Fruit fly (Drosophila melanogaster) whole organism, embryonic: ENCODE measurements around the gene CG34181.

Experiments used
- Ada2b ChIP-seq: fragments of 200-800 bp; sonication (Bioruptor generic); IDR thresholded peaks from 2 replicates; pipeline ENCODE4 v1.3.6; 2022; ENCODE audit warnings: missing biosample characterization, missing genetic modification characterization
- CG1024 ChIP-seq: fragments of 200-800 bp; sonication (Bioruptor generic); IDR thresholded peaks from 2 replicates; pipeline ENCODE4 v1.3.6; 2022; ENCODE audit warnings: missing biosample characterization, missing genetic modification characterization
- CG10979 ChIP-seq: fragments of 200-800 bp; sonication (Bioruptor generic); optimal IDR thresholded peaks from 2 replicates; lab custom pipeline; 2018; ENCODE audit warnings: missing biosample characterization, mild to moderate bottlenecking, missing genetic modification characterization, moderate library complexity
- CG11504 ChIP-seq: fragments of 200-800 bp; sonication (Bioruptor generic); optimal IDR thresholded peaks from 3 replicates; lab custom pipeline; 2019; ENCODE audit warnings: missing biosample characterization, mild to moderate bottlenecking, missing genetic modification characterization, moderate library complexity
- CG12391 ChIP-seq: fragments of 200-800 bp; sonication (Bioruptor generic); optimal IDR thresholded peaks from 3 replicates; lab custom pipeline; 2018; ENCODE audit warnings: missing biosample characterization, mild to moderate bottlenecking, missing genetic modification characterization, moderate library complexity
- CG13296 ChIP-seq: fragments of 200-800 bp; sonication (Bioruptor generic); optimal IDR thresholded peaks from 3 replicates; lab custom pipeline; 2018; ENCODE audit warnings: missing biosample characterization, mild to moderate bottlenecking, missing genetic modification characterization
- CG13424 ChIP-seq: fragments of 200-800 bp; sonication (Bioruptor generic); optimal IDR thresholded peaks from 2 replicates; lab custom pipeline; 2019; ENCODE audit warnings: missing biosample characterization, mild to moderate bottlenecking, missing genetic modification characterization, moderate library complexity
- CG14441 ChIP-seq: fragments of 200-800 bp; sonication (Bioruptor generic); IDR thresholded peaks from 2 replicates; pipeline ENCODE4 v1.3.6; 2022; ENCODE audit warnings: missing biosample characterization, missing genetic modification characterization
- CG15011 ChIP-seq: fragments of 200-800 bp; sonication (Bioruptor generic); optimal IDR thresholded peaks from 3 replicates; lab custom pipeline; 2018; ENCODE audit warnings: missing biosample characterization, mild to moderate bottlenecking, missing genetic modification characterization
- CG15269 ChIP-seq: fragments of 200-800 bp; sonication (Bioruptor generic); optimal IDR thresholded peaks from 2 replicates; lab custom pipeline; 2018; ENCODE audit warnings: missing biosample characterization, mild to moderate bottlenecking, missing genetic modification characterization, moderate library complexity
- CG15514 ChIP-seq: fragments of 200-800 bp; sonication (Bioruptor generic); optimal IDR thresholded peaks from 3 replicates; lab custom pipeline; 2017; ENCODE audit warnings: missing biosample characterization, missing genetic modification characterization, mild to moderate bottlenecking, moderate library complexity, missing genetic modification reagents
- CG1603 ChIP-seq: fragments of 200-800 bp; sonication (Bioruptor generic); optimal IDR thresholded peaks from 2 replicates; lab custom pipeline; 2019; ENCODE audit warnings: missing biosample characterization, mild to moderate bottlenecking, missing genetic modification characterization, moderate library complexity
- CG16779 ChIP-seq: fragments of 200-800 bp; sonication (Bioruptor generic); IDR thresholded peaks from 2 replicates; pipeline ENCODE4 v1.3.6; 2022; ENCODE audit warnings: missing biosample characterization, missing genetic modification characterization
- CG17186 ChIP-seq: fragments of 200-800 bp; sonication (Bioruptor generic); optimal IDR thresholded peaks from 3 replicates; lab custom pipeline; 2017; ENCODE audit warnings: missing biosample characterization, missing genetic modification reagents, missing genetic modification characterization
- CG17385 ChIP-seq: fragments of 200-800 bp; sonication (Bioruptor generic); optimal IDR thresholded peaks from 3 replicates; lab custom pipeline; 2018; ENCODE audit warnings: missing biosample characterization, mild to moderate bottlenecking, missing genetic modification characterization
- CG31441 ChIP-seq: fragments of 200-800 bp; sonication (Bioruptor generic); IDR thresholded peaks from 2 replicates; pipeline ENCODE4 v1.3.6; 2022; ENCODE audit warnings: missing biosample characterization, missing genetic modification characterization
- CG34376 ChIP-seq: fragments of 200-800 bp; sonication (Bioruptor generic); optimal IDR thresholded peaks from 2 replicates; lab custom pipeline; 2018; ENCODE audit warnings: missing biosample characterization, mild to moderate bottlenecking, missing genetic modification characterization
- CG4617 ChIP-seq: fragments of 200-800 bp; sonication (Bioruptor generic); optimal IDR thresholded peaks from 3 replicates; lab custom pipeline; 2016; ENCODE audit warnings: missing biosample characterization, missing genetic modification characterization, borderline replicate concordance
- CG6791 ChIP-seq: fragments of 200-800 bp; sonication (Bioruptor generic); IDR thresholded peaks from 3 replicates; pipeline ENCODE4 v1.3.6; 2022; ENCODE audit warnings: missing biosample characterization, missing genetic modification characterization; ENCODE audit not compliant: partially characterized antibody
- CG9215 ChIP-seq: fragments of 200-800 bp; sonication (Bioruptor generic); IDR thresholded peaks from 2 replicates; pipeline ENCODE4 v1.3.6; 2022; ENCODE audit warnings: missing biosample characterization, missing genetic modification characterization
- CG9727 ChIP-seq: fragments of 200-800 bp; sonication (Bioruptor generic); optimal IDR thresholded peaks from 3 replicates; lab custom pipeline; 2017; ENCODE audit warnings: missing biosample characterization, mild to moderate bottlenecking, missing genetic modification characterization
- CG9876 ChIP-seq: fragments of 200-800 bp; sonication (Bioruptor generic); optimal IDR thresholded peaks from 2 replicates; lab custom pipeline; 2016; ENCODE audit warnings: missing biosample characterization, missing genetic modification characterization
- Camta ChIP-seq: fragments of 200-800 bp; sonication (Bioruptor generic); optimal IDR thresholded peaks from 2 replicates; lab custom pipeline; 2016; ENCODE audit warnings: missing biosample characterization, missing genetic modification characterization
- Dfd ChIP-seq, 2 experiments: fragments of >200 bp; optimal IDR thresholded peaks; 2 replicates each; lab custom pipeline; 2017; ENCODE audit warnings: missing biosample characterization in 2 of 2, missing genetic modification characterization in 2 of 2
- Ets65A ChIP-seq: fragments of 200-800 bp; sonication (Bioruptor generic); peaks from one replicate; lab custom pipeline; 2016; ENCODE audit warnings: missing biosample characterization, missing genetic modification characterization
- H15 ChIP-seq: fragments of 200-800 bp; sonication (Bioruptor generic); IDR thresholded peaks from 3 replicates; pipeline ENCODE4 v1.3.6; 2022; ENCODE audit warnings: missing biosample characterization, missing genetic modification characterization
- Hand ChIP-seq: fragments of 200-800 bp; sonication (Bioruptor generic); optimal IDR thresholded peaks from 2 replicates; lab custom pipeline; 2017; ENCODE audit warnings: mild to moderate bottlenecking, missing biosample characterization, missing genetic modification reagents, missing genetic modification characterization
- Hr51 ChIP-seq, 2 experiments: fragments of 200-800 bp; sonication (Bioruptor generic); optimal IDR thresholded peaks; 2 replicates in 1 of 2; 3 replicates in 1 of 2; lab custom pipeline; 2016 to 2018; ENCODE audit warnings: missing biosample characterization in 2 of 2, missing genetic modification characterization in 2 of 2, mild to moderate bottlenecking in 1 of 2, moderate library complexity in 1 of 2
- Hsf ChIP-seq: fragments of 200-800 bp; sonication (Bioruptor generic); optimal IDR thresholded peaks from 3 replicates; lab custom pipeline; 2016; ENCODE audit warnings: missing biosample characterization, missing genetic modification characterization
- Lpt ChIP-seq: fragments of >200 bp; optimal IDR thresholded peaks from 2 replicates; lab custom pipeline; 2018; ENCODE audit warnings: missing biosample characterization, missing genetic modification characterization
- Med ChIP-seq: fragments of 200-800 bp; sonication (Bioruptor generic); peaks from one replicate; lab custom pipeline; 2016; ENCODE audit warnings: missing biosample characterization, missing genetic modification characterization, mild to moderate bottlenecking, inconsistent platforms, moderate library complexity
- Meics ChIP-seq: fragments of 200-800 bp; sonication (Bioruptor generic); optimal IDR thresholded peaks from 2 replicates; lab custom pipeline; 2017; ENCODE audit warnings: missing biosample characterization, mild to moderate bottlenecking, missing genetic modification characterization
- Oli ChIP-seq: fragments of 200-800 bp; sonication (Bioruptor generic); optimal IDR thresholded peaks from 2 replicates; lab custom pipeline; 2018; ENCODE audit warnings: missing biosample characterization, mild to moderate bottlenecking, missing genetic modification characterization, moderate library complexity
- Opbp ChIP-seq: fragments of 200-800 bp; sonication (Bioruptor generic); IDR thresholded peaks from 3 replicates; pipeline ENCODE4 v1.3.6; 2022; ENCODE audit warnings: missing biosample characterization, missing genetic modification characterization; ENCODE audit not compliant: partially characterized antibody
- Rfx ChIP-seq: fragments of 200-800 bp; sonication (Bioruptor generic); IDR thresholded peaks from 2 replicates; pipeline ENCODE4 v1.3.6; 2022; ENCODE audit warnings: missing biosample characterization, missing genetic modification characterization
- Sox100B ChIP-seq: fragments of 200-800 bp; sonication (Bioruptor generic); optimal IDR thresholded peaks from 3 replicates; lab custom pipeline; 2018; ENCODE audit warnings: missing biosample characterization, mild to moderate bottlenecking, missing genetic modification characterization
- Sox102F ChIP-seq: fragments of 200-800 bp; sonication (Bioruptor generic); optimal IDR thresholded peaks from 2 replicates; lab custom pipeline; 2018; ENCODE audit warnings: missing biosample characterization, mild to moderate bottlenecking, missing genetic modification characterization, moderate library complexity
- Xbp1 ChIP-seq: fragments of 200-800 bp; sonication (Bioruptor generic); optimal IDR thresholded peaks from 3 replicates; lab custom pipeline; 2016; ENCODE audit warnings: missing biosample characterization, mild to moderate bottlenecking, missing genetic modification characterization
- caup ChIP-seq: fragments of 200-800 bp; sonication (Bioruptor generic); optimal IDR thresholded peaks from 3 replicates; lab custom pipeline; 2017; ENCODE audit warnings: missing biosample characterization, mild to moderate bottlenecking, missing genetic modification characterization, moderate library complexity; ENCODE audit not compliant: severe bottlenecking
- cwo ChIP-seq: fragments of 200-800 bp; sonication (Bioruptor generic); optimal IDR thresholded peaks from 3 replicates; lab custom pipeline; 2017; ENCODE audit warnings: missing biosample characterization, missing genetic modification characterization, mild to moderate bottlenecking, moderate library complexity, missing genetic modification reagents
- dpn ChIP-seq, 2 experiments: fragments of 200-800 bp; sonication (Bioruptor generic); optimal IDR thresholded peaks; 3 replicates each; lab custom pipeline; 2016; ENCODE audit warnings: missing biosample characterization in 2 of 2, missing genetic modification characterization in 2 of 2
- dysf ChIP-seq: fragments of 200-800 bp; sonication (Bioruptor generic); IDR thresholded peaks from 3 replicates; pipeline ENCODE4 v1.3.6; 2022; ENCODE audit warnings: missing biosample characterization, missing genetic modification characterization
- esg ChIP-seq: fragments of 200-800 bp; sonication (Bioruptor generic); conservative IDR thresholded peaks from 2 replicates; pipeline ENCODE4 v1.3.6; 2022; ENCODE audit warnings: missing biosample characterization, missing genetic modification characterization
- ind ChIP-seq: fragments of 200-800 bp; sonication (Bioruptor generic); optimal IDR thresholded peaks from 3 replicates; lab custom pipeline; 2016; ENCODE audit warnings: missing biosample characterization, missing genetic modification characterization
- maf-S ChIP-seq: fragments of 200-800 bp; sonication (Bioruptor generic); optimal IDR thresholded peaks from 2 replicates; lab custom pipeline; 2016; ENCODE audit warnings: missing biosample characterization, missing genetic modification characterization
- onecut ChIP-seq: fragments of 200-800 bp; sonication (Bioruptor generic); IDR thresholded peaks from 2 replicates; pipeline ENCODE4 v1.3.6; 2022; ENCODE audit warnings: missing biosample characterization, missing genetic modification characterization
- ro ChIP-seq: fragments of 200-800 bp; sonication (Bioruptor generic); IDR thresholded peaks from 2 replicates; pipeline ENCODE4 v1.3.6; 2022; ENCODE audit warnings: missing biosample characterization, missing genetic modification characterization
- tll ChIP-seq, 2 experiments: fragments of 200-800 bp in 1 of 2; fragments of >200 bp in 1 of 2; sonication (Bioruptor generic) in 1 of 2; optimal IDR thresholded peaks; 2 replicates each; lab custom pipeline; 2017 to 2019; ENCODE audit warnings: missing biosample characterization in 2 of 2, missing genetic modification characterization in 2 of 2, mild to moderate bottlenecking in 1 of 2, moderate library complexity in 1 of 2
- twi ChIP-seq: fragments of 200-800 bp; optimal IDR thresholded peaks from 2 replicates; lab custom pipeline; 2019; ENCODE audit warnings: missing biosample characterization, mild to moderate bottlenecking, missing genetic modification characterization, moderate library complexity

The CG34181 gene

dm6 chr2L:9397888-9398287, 30.4 kb downstream of the CG34181 start, which contains the start of gene CG4438:
Gene CG4438 (minus strand): TSS chr2L:9397988.
- TF ChIP-seq maf-S (GFP tag; lab: Kevin White, UChicago) (no peak), Hsf (GFP tag; lab: Kevin White, UChicago) (no peak), Opbp (no peak), Med (GFP tag; lab: Kevin White, UChicago) (no peak), CG6791 (GFP tag; lab: Robert Waterston, UW) (no peak), CG12391 (tag; lab: Kevin White, UChicago) (no peak), Camta (GFP tag; lab: Kevin White, UChicago) (no peak), CG16779 (GFP tag; lab: Robert Waterston, UW) (no peak), Dfd (GFP tag; optimal IDR thresholded peaks at IDR 0.05; lab: Kevin White, UChicago) (no peak), Lpt (no peak), H15 (no peak), onecut (GFP tag; lab: Robert Waterston, UW) (no peak), twi (tag; lab: Kevin White, UChicago) (no peak), CG14441 (GFP tag; lab: Robert Waterston, UW) (no peak), CG9876 (GFP tag; lab: Kevin White, UChicago) (no peak)

- TF ChIP-seq Ets65A (GFP tag; lab: Kevin White, UChicago): peak; percentile 57
- TF ChIP-seq Hand (GFP tag; lab: Kevin White, UChicago): peak; percentile 41
- TF ChIP-seq CG1024 (GFP tag; lab: Robert Waterston, UW): no peak
- TF ChIP-seq CG13424 (tag; lab: Kevin White, UChicago): peak; percentile 22
- peak; percentile 7 for TF ChIP-seq Xbp1 (GFP tag; lab: Kevin White, UChicago)
- TF ChIP-seq CG15269 (tag; lab: Kevin White, UChicago): peak; percentile 29
- TF ChIP-seq Sox102F (GFP tag; lab: Kevin White, UChicago): peak; percentile 22
- peak; percentile 19 for TF ChIP-seq CG9727 (GFP tag; lab: Kevin White, UChicago)
- peak; percentile 29; the same call in 1 of the 3 replicates for TF ChIP-seq dysf (GFP tag; lab: Robert Waterston, UW)
- no peak for TF ChIP-seq CG4617 (GFP tag; lab: Kevin White, UChicago)
- TF ChIP-seq CG31441: 0 out of 2 replicates have a peak, but pooled peaks have one; percentile 29
- TF ChIP-seq CG15011: no peak
- peak; percentile 15 for TF ChIP-seq Sox100B (GFP tag; lab: Kevin White, UChicago)
- peak; percentile 22 for TF ChIP-seq cwo
- peak; percentile 8 for TF ChIP-seq ind (GFP tag; lab: Kevin White, UChicago)
- TF ChIP-seq caup (GFP tag; lab: Kevin White, UChicago): peak; percentile 34
- no peak for TF ChIP-seq CG1603 (tag; lab: Kevin White, UChicago)
- no peak for TF ChIP-seq esg
- peak; percentile 30 for TF ChIP-seq Meics (GFP tag; lab: Kevin White, UChicago)
- TF ChIP-seq CG17385 (GFP tag; lab: Kevin White, UChicago): peak; percentile 14
- TF ChIP-seq tll (GFP tag; optimal IDR thresholded peaks at IDR 0.05; lab: Kevin White, UChicago): no peak
- peak; percentile 12 for TF ChIP-seq CG15514 (GFP tag; lab: Kevin White, UChicago)
- TF ChIP-seq dpn (GFP tag; optimal IDR thresholded peaks at IDR 0.05; lab: Kevin White, UChicago): peak in 1 of 2 experiments; percentile 25
- peak in 1 of 2 experiments; percentile 41 for TF ChIP-seq Hr51 (GFP tag; optimal IDR thresholded peaks at IDR 0.05; lab: Kevin White, UChicago)
- peak; percentile 19 for TF ChIP-seq Oli (tag; lab: Kevin White, UChicago)
- no peak for TF ChIP-seq CG17186 (GFP tag; lab: Kevin White, UChicago)
- TF ChIP-seq ro (GFP tag; lab: Robert Waterston, UW): no peak
- peak; percentile 12; the same call in 1 of the 2 replicates for TF ChIP-seq Rfx (GFP tag; lab: Robert Waterston, UW)
- TF ChIP-seq CG13296: peak; percentile 3
- TF ChIP-seq CG10979 (tag; lab: Kevin White, UChicago): no peak
- peak; percentile 15; the same call in 1 of the 2 replicates for TF ChIP-seq CG9215 (GFP tag; lab: Robert Waterston, UW)
- peak; percentile 41; the same call in 1 of the 2 replicates for TF ChIP-seq Ada2b (GFP tag; lab: Robert Waterston, UW)
- peak; percentile 45 for TF ChIP-seq CG11504 (tag; lab: Kevin White, UChicago)
- no peak for TF ChIP-seq CG34376
Observed at dm6 chr2L:9400153-9400552, 32.7 kb downstream of the CG34181 start.
